Worm (Caenorhabditis elegans) whole organism, young adult: Measurements from ENCODE around the gene F02D10.2.

Experiments used
- K11D2.4 ChIP-seq: fragments of 200-800 bp; sonication (Bioruptor generic); IDR thresholded peaks from 2 replicates; pipeline ENCODE4 v1.3.6; 2022; ENCODE audit warnings: missing genetic modification reagents, missing genetic modification characterization, missing compliant biosample characterization
- ama-1 ChIP-seq, 3 experiments: fragments of 150-350 bp in 1 of 3; sonication (generic microtip) in 2 of 3; optimal IDR thresholded peaks; 2 replicates each; lab custom pipeline; 2014 to 2018; ENCODE audit warnings: missing biosample characterization in 2 of 3, missing genetic modification characterization in 2 of 3, missing genetic modification reagents in 2 of 3
- ceh-79 ChIP-seq: sonication (generic microtip); optimal IDR thresholded peaks from 2 replicates; lab custom pipeline; 2017; ENCODE audit warnings: mild to moderate bottlenecking, missing genetic modification characterization, missing compliant biosample characterization
- madf-3 ChIP-seq: fragments of 200-800 bp; sonication (Bioruptor generic); IDR thresholded peaks from 2 replicates; pipeline ENCODE4 v1.3.6; 2022; ENCODE audit warnings: missing genetic modification reagents, missing genetic modification characterization, missing compliant biosample characterization
- snpc-1.1 ChIP-seq: sonication (generic microtip); optimal IDR thresholded peaks from 2 replicates; lab custom pipeline; 2017; ENCODE audit warnings: missing genetic modification characterization, mild to moderate bottlenecking, missing compliant biosample characterization, antibody characterized with exemption, moderate library complexity, missing genotype, missing genetic modification reagents; ENCODE audit not compliant: insufficient read depth
- snpc-4 ChIP-seq, 5 experiments: fragments of 150-350 bp in 1 of 5; sonication (generic microtip) in 4 of 5; optimal IDR thresholded peaks; 2 replicates each; lab custom pipeline; 2014 to 2018; ENCODE audit warnings: missing genetic modification characterization in 5 of 5, missing biosample characterization in 3 of 5, antibody characterized with exemption in 2 of 5, mild to moderate bottlenecking in 2 of 5, missing compliant biosample characterization in 2 of 5, missing genotype in 2 of 5, moderate library complexity in 2 of 5, missing genetic modification reagents in 1 of 5

DNA sequence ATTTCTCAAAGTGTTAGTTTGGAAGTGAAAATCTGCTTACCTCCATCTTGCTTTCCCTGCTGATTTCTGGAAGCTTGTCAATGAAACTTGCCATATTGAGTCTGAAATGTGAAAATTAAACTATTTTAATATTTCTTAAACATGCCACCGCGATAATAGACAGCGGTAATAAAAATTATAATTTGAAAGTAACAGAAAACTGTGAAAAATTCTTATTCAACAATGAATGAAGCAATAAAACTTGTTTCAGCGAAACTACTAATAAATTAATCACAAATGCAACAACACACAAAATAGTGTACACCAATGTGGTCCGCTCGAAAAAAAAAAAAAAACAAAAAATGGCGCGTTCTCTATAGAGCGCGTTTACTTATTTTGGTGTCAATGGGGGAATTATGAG is 12.1 kb downstream of the F02D10.2 start, which contains the start of gene F02D10.6:
- no peak for TF ChIP-seq snpc-4 (GFP tag; optimal IDR thresholded peaks at IDR 0.05; lab: Kevin White, UChicago)
- TF ChIP-seq snpc-4 (tag; optimal IDR thresholded peaks at IDR 0.05; lab: Kevin White, UChicago) = no peak
- no peak for TF ChIP-seq ceh-79 (tag; lab: Kevin White, UChicago)
- TF ChIP-seq snpc-1.1 = no peak
- no peak for TF ChIP-seq K11D2.4 (GFP tag; lab: Robert Waterston, UW)
- TF ChIP-seq ama-1 (optimal IDR thresholded peaks at IDR 0.05; lab: Kevin White, UChicago) = no peak
- TF ChIP-seq ama-1 (GFP tag; optimal IDR thresholded peaks at IDR 0.05; lab: Kevin White, UChicago) = no peak
- TF ChIP-seq madf-3 (GFP tag; lab: Robert Waterston, UW) = no peak
